Worm (Caenorhabditis elegans) whole organism, L4/young adult: ENCODE results near the gene mes-1.

Experiments
- W03F9.2 ChIP-seq: fragments of 150-350 bp; optimal IDR thresholded peaks from 2 replicates; lab custom pipeline; 2014; ENCODE audit warnings: missing biosample characterization, missing genetic modification characterization
- dao-5 ChIP-seq: sonication (generic microtip); optimal IDR thresholded peaks from 2 replicates; lab custom pipeline; 2016; ENCODE audit warnings: missing genotype, missing genetic modification characterization, moderate library complexity, missing compliant biosample characterization
- him-1 ChIP-seq: sonication (generic microtip); optimal IDR thresholded peaks from 2 replicates; lab custom pipeline; 2016; ENCODE audit warnings: missing genotype, missing genetic modification reagents, missing genetic modification characterization, missing compliant biosample characterization

ce11 chrX:11878109-11878508 lies 20.8 kb downstream of the mes-1 start, which contains the start of gene Y62H9A.2:
- no peak for TF ChIP-seq W03F9.2 (tag; lab: Kevin White, UChicago)
- no peak for TF ChIP-seq him-1 (tag; lab: Kevin White, UChicago)
- no peak for TF ChIP-seq dao-5
